Fruit fly (Drosophila melanogaster) whole organism, pupa: ENCODE data around the gene loaf.
A peak's percentile ranks its signal among the peaks of the same experiment; 100 is the strongest.

Experiments used
- CG10348 ChIP-seq: fragments of 200-800 bp; sonication (Bioruptor generic); IDR thresholded peaks from 2 replicates; pipeline ENCODE4 v1.3.6; 2022; ENCODE audit warnings: missing biosample characterization, missing genetic modification characterization
- CG12605 ChIP-seq: fragments of 200-800 bp; sonication (Bioruptor generic); IDR thresholded peaks from 2 replicates; pipeline ENCODE4 v1.3.6; 2022; ENCODE audit warnings: missing biosample characterization, missing genetic modification characterization
- CG13204 ChIP-seq: fragments of 200-800 bp; sonication (Bioruptor generic); optimal IDR thresholded peaks from 2 replicates; lab custom pipeline; 2018; ENCODE audit warnings: missing biosample characterization, mild to moderate bottlenecking, missing genetic modification characterization, moderate library complexity
- CG14655 ChIP-seq: fragments of 200-800 bp; sonication (Bioruptor generic); optimal IDR thresholded peaks from 3 replicates; lab custom pipeline; 2017; ENCODE audit warnings: mild to moderate bottlenecking, missing biosample characterization, missing genetic modification reagents, missing genetic modification characterization
- CG15710 ChIP-seq: fragments of 200-800 bp; sonication (Bioruptor generic); optimal IDR thresholded peaks from 2 replicates; lab custom pipeline; 2018; ENCODE audit warnings: missing biosample characterization, mild to moderate bottlenecking, missing genetic modification characterization, moderate library complexity
- CG17806 ChIP-seq: fragments of 200-800 bp; sonication (Bioruptor generic); optimal IDR thresholded peaks from 2 replicates; lab custom pipeline; 2018; ENCODE audit warnings: missing biosample characterization, mild to moderate bottlenecking, missing genetic modification characterization, moderate library complexity
- CG32121 ChIP-seq: fragments of 200-800 bp; sonication (Bioruptor generic); IDR thresholded peaks from 2 replicates; pipeline ENCODE4 v1.3.6; 2022; ENCODE audit warnings: missing biosample characterization, missing genetic modification characterization
- CG34367 ChIP-seq: fragments of 200-800 bp; sonication (Bioruptor generic); optimal IDR thresholded peaks from 2 replicates; lab custom pipeline; 2018; ENCODE audit warnings: missing biosample characterization, mild to moderate bottlenecking, missing genetic modification characterization
- CG4496 ChIP-seq: fragments of 200-800 bp; sonication (Bioruptor generic); IDR thresholded peaks from 3 replicates; pipeline ENCODE4 v1.3.6; 2022; ENCODE audit warnings: missing biosample characterization, missing genetic modification characterization
- CG8159 ChIP-seq: fragments of 200-800 bp; sonication (Bioruptor generic); optimal IDR thresholded peaks from 3 replicates; lab custom pipeline; 2018; ENCODE audit warnings: missing biosample characterization, mild to moderate bottlenecking, missing genetic modification characterization, moderate library complexity
- CG8301 ChIP-seq: fragments of 200-800 bp; sonication (Bioruptor generic); optimal IDR thresholded peaks from 2 replicates; lab custom pipeline; 2018; ENCODE audit warnings: missing biosample characterization, mild to moderate bottlenecking, missing genetic modification characterization
- CG9948 ChIP-seq: fragments of 200-800 bp; sonication (Bioruptor generic); optimal IDR thresholded peaks from 2 replicates; lab custom pipeline; 2018; ENCODE audit warnings: missing biosample characterization, mild to moderate bottlenecking, missing genetic modification characterization, moderate library complexity
- D1 ChIP-seq: fragments of 200-800 bp; sonication (Bioruptor generic); optimal IDR thresholded peaks from 2 replicates; lab custom pipeline; 2018; ENCODE audit warnings: missing biosample characterization, mild to moderate bottlenecking, missing genetic modification characterization, moderate library complexity
- EcR ChIP-seq: fragments of 200-800 bp; sonication (Bioruptor generic); optimal IDR thresholded peaks from 3 replicates; lab custom pipeline; 2019; ENCODE audit warnings: missing biosample characterization, missing genetic modification characterization, mild to moderate bottlenecking, moderate library complexity, missing genetic modification reagents
- Ets98B ChIP-seq: fragments of 200-800 bp; sonication (Bioruptor generic); IDR thresholded peaks from 2 replicates; pipeline ENCODE4 v1.3.6; 2022; ENCODE audit warnings: missing biosample characterization, missing genetic modification characterization
- Pif1A ChIP-seq: fragments of 200-800 bp; sonication (Bioruptor generic); optimal IDR thresholded peaks from 3 replicates; lab custom pipeline; 2016; ENCODE audit warnings: missing biosample characterization, missing genetic modification characterization
- Pif1B ChIP-seq: fragments of 200-800 bp; sonication (Bioruptor generic); optimal IDR thresholded peaks from 3 replicates; lab custom pipeline; 2016; ENCODE audit warnings: missing biosample characterization, missing genetic modification characterization
- Snoo ChIP-seq: fragments of 200-800 bp; sonication (Bioruptor generic); optimal IDR thresholded peaks from 3 replicates; lab custom pipeline; 2017; ENCODE audit warnings: missing biosample characterization, mild to moderate bottlenecking, missing genetic modification characterization, inconsistent platforms
- fd96Ca ChIP-seq: fragments of 200-800 bp; sonication (Bioruptor generic); IDR thresholded peaks from 3 replicates; pipeline ENCODE4 v1.3.6; 2022; ENCODE audit warnings: missing biosample characterization, missing genetic modification characterization
- gl ChIP-seq: fragments of 200-800 bp; sonication (Bioruptor generic); optimal IDR thresholded peaks from 2 replicates; lab custom pipeline; 2018; ENCODE audit warnings: missing biosample characterization, mild to moderate bottlenecking, missing genetic modification characterization
- rn ChIP-seq: fragments of 200-800 bp; sonication (Bioruptor generic); IDR thresholded peaks from 2 replicates; pipeline ENCODE4 v1.3.6; 2022; ENCODE audit warnings: missing biosample characterization, missing genetic modification characterization

loaf gene

DNA sequence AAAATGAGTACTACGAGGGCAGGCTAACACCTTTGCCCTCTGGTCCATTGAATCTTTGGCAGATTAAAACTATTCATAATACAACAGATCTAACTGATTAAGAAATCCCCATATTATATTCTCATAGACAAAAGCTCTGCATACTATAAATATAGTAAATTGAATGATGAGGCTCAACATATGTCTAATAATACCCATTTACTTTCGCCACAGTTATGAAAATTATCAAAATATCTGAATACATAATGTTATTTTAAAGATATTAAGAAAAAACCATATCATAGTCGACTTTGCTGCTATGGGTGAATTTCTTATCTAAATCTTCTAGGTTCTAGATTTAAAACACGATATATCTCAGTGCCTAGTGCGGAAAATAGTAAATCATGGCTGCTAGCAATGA, 34.1 kb downstream of the loaf start, which contains the start of gene CG32087:
Gene CG32087, plus strand, starts transcription at position 301 of the 400 bp plus-strand sequence.
- TF ChIP-seq CG14655 = no peak
- TF ChIP-seq CG4496 (GFP tag; lab: Robert Waterston, UW) = no peak
- no peak for TF ChIP-seq D1 (tag; lab: Kevin White, UChicago)
- TF ChIP-seq Pif1B = no peak
- TF ChIP-seq CG34367 (tag; lab: Kevin White, UChicago) = no peak
- TF ChIP-seq Snoo (tag; lab: Kevin White, UChicago) = no peak
- no peak for TF ChIP-seq CG13204 (GFP tag; lab: Kevin White, UChicago)
- TF ChIP-seq CG10348 (GFP tag; lab: Robert Waterston, UW) = no peak

DNA sequence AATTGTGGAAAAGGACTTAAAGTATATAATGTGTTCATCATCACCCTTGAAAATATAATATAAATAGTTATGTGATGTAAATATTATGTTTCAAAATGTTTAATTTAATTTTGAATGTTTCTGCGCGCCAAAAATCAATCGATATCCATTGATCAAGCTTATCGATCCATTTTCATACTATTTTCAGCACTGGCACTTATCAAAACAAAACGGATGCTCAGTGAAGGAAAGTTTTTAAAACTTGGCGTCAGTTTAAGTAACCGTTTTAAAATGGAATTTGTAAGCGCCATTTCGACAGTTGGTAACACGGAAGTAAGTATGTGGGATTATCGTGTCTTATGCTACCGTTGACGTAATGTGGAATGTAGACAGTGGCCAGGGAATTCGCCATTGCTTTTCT, 37.8 kb downstream of the loaf start, which contains the start of gene sunn:
Gene sunn, plus strand, starts transcription at position 202 of the 400 bp plus-strand sequence.
- TF ChIP-seq Snoo (tag; lab: Kevin White, UChicago) (no peak), fd96Ca (GFP tag; lab: Robert Waterston, UW) (no peak)

DNA sequence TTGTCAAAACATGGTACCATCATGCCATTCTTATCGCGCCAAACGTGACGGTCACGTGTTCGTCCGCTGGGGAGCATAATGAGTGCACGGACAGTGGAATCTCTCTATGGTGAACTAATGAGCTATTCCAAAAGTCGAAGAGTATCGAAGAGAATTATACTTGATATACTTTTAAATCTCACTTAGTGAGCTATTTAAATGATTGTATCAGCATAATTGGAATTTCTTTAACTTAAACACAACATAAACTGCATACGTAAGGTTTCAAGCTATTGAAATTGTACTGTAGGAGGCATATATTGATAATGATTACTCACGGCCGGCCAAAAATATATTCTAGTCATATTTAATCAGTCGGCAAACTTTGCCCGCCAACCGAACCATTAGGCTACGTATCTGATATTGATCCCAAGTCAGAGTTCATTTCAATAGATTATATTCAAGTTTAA, 44.5 kb downstream of the loaf start:
- TF ChIP-seq fd96Ca (GFP tag; lab: Robert Waterston, UW) (no peak), CG8301 (tag; lab: Kevin White, UChicago) (no peak), EcR (no peak), gl (tag; lab: Kevin White, UChicago) (no peak)

DNA sequence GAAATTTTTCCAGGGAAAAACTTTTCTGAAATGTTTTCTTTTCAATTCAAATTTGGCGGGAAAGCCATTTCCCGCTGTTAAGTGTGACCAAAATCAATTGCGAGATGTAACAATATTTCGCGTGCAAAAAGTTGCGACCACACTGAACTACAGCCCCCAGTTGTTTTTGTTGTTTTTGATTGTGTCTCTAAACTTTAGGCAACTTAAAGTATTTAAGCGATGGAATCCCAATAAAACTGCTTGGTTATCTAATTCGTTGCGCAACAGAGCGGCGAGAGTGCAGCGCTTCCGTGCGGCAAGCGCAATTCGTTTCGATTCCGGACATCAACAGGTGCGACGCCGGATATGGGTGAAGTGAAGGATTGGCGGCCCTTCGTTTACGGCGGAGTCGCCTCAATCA, 45.2 kb downstream of the loaf start, which contains the start of gene Bmcp:
Gene Bmcp, plus strand, starts transcription at position 155 of the 400 bp plus-strand sequence.
- TF ChIP-seq CG4496 (GFP tag; lab: Robert Waterston, UW) (0 out of 3 replicates have a peak, but pooled peaks have one; percentile 24), CG12605 (GFP tag; lab: Robert Waterston, UW) (peak; percentile 36; the same call in 1 of the 2 replicates), Pif1B (no peak), CG14655 (no peak), Snoo (tag; lab: Kevin White, UChicago) (peak; percentile 6), CG9948 (tag; lab: Kevin White, UChicago) (no peak), CG15710 (peak; percentile 9), CG17806 (tag; lab: Kevin White, UChicago) (no peak), D1 (tag; lab: Kevin White, UChicago) (no peak), CG10348 (GFP tag; lab: Robert Waterston, UW) (no peak)

DNA sequence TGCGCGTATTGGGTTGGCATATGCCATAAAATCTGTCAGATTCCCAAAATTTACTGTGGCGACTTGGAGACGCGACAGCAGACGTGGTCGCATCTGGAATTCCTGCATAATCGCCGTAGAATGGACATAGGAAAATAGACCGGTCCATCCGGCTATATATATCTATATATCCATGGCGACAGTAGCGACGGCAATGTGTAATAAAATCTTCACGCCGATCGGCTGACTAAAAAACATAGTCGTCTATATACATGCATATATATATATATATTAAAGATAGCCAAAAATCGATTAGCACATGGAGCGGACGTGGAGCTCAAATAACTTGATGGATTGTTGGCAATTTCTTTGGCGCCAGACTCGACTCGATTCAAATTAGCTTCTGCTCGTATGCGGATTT, 48.0 kb downstream of the loaf start:
- no peak for TF ChIP-seq fd96Ca (GFP tag; lab: Robert Waterston, UW)
- no peak for TF ChIP-seq CG12605 (GFP tag; lab: Robert Waterston, UW)
- no peak for TF ChIP-seq rn (GFP tag; lab: Robert Waterston, UW)
- TF ChIP-seq CG14655 = no peak
- no peak for TF ChIP-seq D1 (tag; lab: Kevin White, UChicago)
- TF ChIP-seq CG4496 (GFP tag; lab: Robert Waterston, UW) = no peak
- TF ChIP-seq CG15710 = no peak
- TF ChIP-seq Pif1B = no peak
- TF ChIP-seq CG17806 (tag; lab: Kevin White, UChicago) = no peak
- no peak for TF ChIP-seq Ets98B
- TF ChIP-seq CG9948 (tag; lab: Kevin White, UChicago) = no peak
- no peak for TF ChIP-seq CG32121 (GFP tag; lab: Robert Waterston, UW)
- no peak for TF ChIP-seq CG8301 (tag; lab: Kevin White, UChicago)
- no peak for TF ChIP-seq CG13204 (GFP tag; lab: Kevin White, UChicago)
- TF ChIP-seq Snoo (tag; lab: Kevin White, UChicago) = no peak
- TF ChIP-seq, all 21 proteins: peak for 0

DNA sequence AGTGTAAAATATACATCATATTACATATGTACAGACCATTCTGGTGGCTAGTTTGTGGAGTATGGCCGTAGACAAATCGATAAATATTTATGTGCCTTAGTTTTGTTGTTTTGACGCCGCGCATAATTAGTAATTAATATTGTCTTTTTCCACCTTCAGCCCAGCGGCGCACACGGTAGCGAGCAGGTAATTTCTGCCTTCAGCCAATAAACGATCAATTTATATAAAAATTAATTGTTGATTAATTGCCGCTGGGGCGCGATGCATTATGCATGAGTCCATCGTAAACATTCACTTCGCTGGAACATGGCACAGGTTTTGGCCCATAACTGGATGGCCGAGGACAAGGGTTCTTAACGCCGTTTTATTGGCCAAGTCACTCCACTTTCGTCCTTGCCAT, 48.7 kb downstream of the loaf start:
- TF ChIP-seq CG12605 (GFP tag; lab: Robert Waterston, UW) (no peak), Snoo (tag; lab: Kevin White, UChicago) (no peak), Pif1B (no peak), Pif1A (no peak), CG8159 (tag; lab: Kevin White, UChicago) (no peak), CG13204 (GFP tag; lab: Kevin White, UChicago) (no peak), CG4496 (GFP tag; lab: Robert Waterston, UW) (no peak), fd96Ca (GFP tag; lab: Robert Waterston, UW) (no peak), EcR (no peak), CG10348 (GFP tag; lab: Robert Waterston, UW) (no peak), CG34367 (tag; lab: Kevin White, UChicago) (no peak), CG14655 (no peak), Ets98B (no peak), CG8301 (tag; lab: Kevin White, UChicago) (no peak), D1 (tag; lab: Kevin White, UChicago) (no peak), CG9948 (tag; lab: Kevin White, UChicago) (no peak), CG32121 (GFP tag; lab: Robert Waterston, UW) (no peak)
- TF ChIP-seq, all 21 proteins: peak for 0

DNA sequence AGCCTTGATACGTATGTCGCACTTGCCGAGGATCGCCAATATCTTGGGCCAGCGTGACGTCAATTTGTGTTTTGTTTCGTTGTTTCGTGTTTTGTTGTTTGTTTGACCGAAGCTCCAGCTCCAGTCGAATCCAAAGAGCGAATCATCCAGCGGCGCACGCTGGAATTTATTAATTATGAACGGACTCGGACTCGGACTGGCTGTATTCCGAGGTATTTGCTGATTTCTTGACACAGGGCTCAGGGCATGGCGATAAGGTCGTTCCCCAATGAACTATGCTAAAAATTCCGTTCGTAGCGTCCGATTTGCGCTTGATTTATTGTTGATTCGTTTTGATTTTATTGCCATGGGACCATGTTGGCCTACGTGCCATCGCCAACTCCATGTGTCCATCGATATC, 49.1 kb downstream of the loaf start:
- TF ChIP-seq CG10348 (GFP tag; lab: Robert Waterston, UW) = no peak
- TF ChIP-seq CG13204 (GFP tag; lab: Kevin White, UChicago) = no peak
- TF ChIP-seq EcR = peak; percentile 28
- TF ChIP-seq CG8159 (tag; lab: Kevin White, UChicago) = no peak
- no peak for TF ChIP-seq Snoo (tag; lab: Kevin White, UChicago)
- no peak for TF ChIP-seq CG12605 (GFP tag; lab: Robert Waterston, UW)
